Worm (Caenorhabditis elegans) whole organism, L4 larva: ENCODE data around the gene W06G6.9.

ENCODE experiments used
- ama-1 ChIP-seq: fragments of 150-350 bp; optimal IDR thresholded peaks from 2 replicates; lab custom pipeline; 2014; ENCODE audit warnings: inconsistent platforms, mixed read lengths
- ces-1 ChIP-seq: fragments of 150-350 bp; sonication (generic microtip); optimal IDR thresholded peaks from 4 replicates; lab custom pipeline; 2014; ENCODE audit warnings: missing biosample characterization, missing genetic modification reagents, missing genetic modification characterization
- daf-12 ChIP-seq: fragments of 150-350 bp; optimal IDR thresholded peaks from 2 replicates; lab custom pipeline; 2014; ENCODE audit warnings: missing biosample characterization, missing genetic modification reagents, missing genetic modification characterization
- fkh-10 ChIP-seq: fragments of 150-350 bp; optimal IDR thresholded peaks from 2 replicates; lab custom pipeline; 2014; ENCODE audit warnings: missing biosample characterization, missing genetic modification reagents, missing genetic modification characterization
- lin-13 ChIP-seq: fragments of 150-350 bp; optimal IDR thresholded peaks from 2 replicates; lab custom pipeline; 2014; ENCODE audit warnings: missing biosample characterization, missing genetic modification reagents, missing genetic modification characterization
- lin-38 ChIP-seq: fragments of 200-800 bp; sonication (Bioruptor generic); IDR thresholded peaks from 2 replicates; pipeline ENCODE4 v1.3.6; 2022; ENCODE audit warnings: missing genetic modification reagents, missing genetic modification characterization, missing compliant biosample characterization
- nhr-76 ChIP-seq: fragments of 150-350 bp; optimal IDR thresholded peaks from 2 replicates; lab custom pipeline; 2014; ENCODE audit warnings: missing biosample characterization, missing genetic modification characterization
- nhr-77 ChIP-seq: fragments of 150-350 bp; optimal IDR thresholded peaks from 2 replicates; lab custom pipeline; 2014; ENCODE audit warnings: missing biosample characterization, missing genetic modification characterization
- skn-1 ChIP-seq: fragments of 150-350 bp; optimal IDR thresholded peaks from 2 replicates; lab custom pipeline; 2014; ENCODE audit warnings: missing biosample characterization, missing genetic modification characterization
- zfp-2 ChIP-seq: sonication (generic microtip); optimal IDR thresholded peaks from 2 replicates; lab custom pipeline; 2016; ENCODE audit warnings: mild to moderate bottlenecking, missing genetic modification characterization, missing compliant biosample characterization
- ztf-11 ChIP-seq: fragments of 150-350 bp; optimal IDR thresholded peaks from 2 replicates; lab custom pipeline; 2014; ENCODE audit warnings: missing biosample characterization, missing genetic modification characterization

ce11 chrV:16627962-16628361, 18.3 kb downstream of the W06G6.9 start, which contains the start of gene oac-53:
- no peak for TF ChIP-seq daf-12 (tag; lab: Kevin White, UChicago)
- no peak for TF ChIP-seq skn-1
- no peak for TF ChIP-seq ces-1
- no peak for TF ChIP-seq nhr-77 (tag; lab: Kevin White, UChicago)
- TF ChIP-seq fkh-10 (GFP tag; lab: Kevin White, UChicago): no peak
- TF ChIP-seq lin-13 (GFP tag; lab: Kevin White, UChicago): no peak
- no peak for TF ChIP-seq nhr-76 (tag; lab: Kevin White, UChicago)
- TF ChIP-seq ama-1 (lab: Kevin White, UChicago): no peak
- no peak for TF ChIP-seq zfp-2 (tag; lab: Kevin White, UChicago)
- no peak for TF ChIP-seq ztf-11 (tag; lab: Kevin White, UChicago)
- no peak for TF ChIP-seq lin-38 (GFP tag; lab: Robert Waterston, UW)
